Worm (Caenorhabditis elegans) whole organism, L1 larva: ENCODE data around the gene T19H12.12.

Experiments
- C16A3.4 ChIP-seq: fragments of 150-350 bp; optimal IDR thresholded peaks from 2 replicates; lab custom pipeline; 2014; ENCODE audit warnings: missing biosample characterization, missing genetic modification characterization
- C34B4.2 ChIP-seq: sonication (generic microtip); optimal IDR thresholded peaks from 2 replicates; lab custom pipeline; 2017; ENCODE audit warnings: mild to moderate bottlenecking, missing genetic modification characterization, missing compliant biosample characterization
- F16B12.6 ChIP-seq: fragments of 150-350 bp; optimal IDR thresholded peaks from 2 replicates; lab custom pipeline; 2014; ENCODE audit warnings: missing biosample characterization, missing genetic modification characterization
- Y116A8C.19 ChIP-seq: sonication (generic microtip); optimal IDR thresholded peaks from 2 replicates; lab custom pipeline; 2016; ENCODE audit warnings: missing compliant biosample characterization, missing genetic modification characterization, borderline replicate concordance
- aly-2 ChIP-seq: fragments of 150-350 bp; optimal IDR thresholded peaks from 2 replicates; lab custom pipeline; 2014; ENCODE audit warnings: missing biosample characterization, missing genetic modification characterization
- blmp-1 ChIP-seq: fragments of 150-350 bp; optimal IDR thresholded peaks from 2 replicates; lab custom pipeline; 2014; ENCODE audit warnings: missing biosample characterization, missing genetic modification characterization
- ceh-63 ChIP-seq: fragments of 200-800 bp; sonication (Bioruptor generic); optimal IDR thresholded peaks from 2 replicates; lab custom pipeline; 2018; ENCODE audit warnings: mild to moderate bottlenecking, missing genetic modification characterization, missing compliant biosample characterization
- ceh-8 ChIP-seq: fragments of 200-800 bp; sonication (Bioruptor generic); optimal IDR thresholded peaks from 2 replicates; lab custom pipeline; 2018; ENCODE audit warnings: mild to moderate bottlenecking, missing genetic modification characterization, moderate library complexity, missing compliant biosample characterization
- ceh-82 ChIP-seq, 3 experiments: fragments of 150-350 bp in 1 of 3; sonication (generic microtip) in 2 of 3; optimal IDR thresholded peaks; 2 replicates each; lab custom pipeline; 2014 to 2017; ENCODE audit warnings: missing biosample characterization in 3 of 3, missing genetic modification characterization in 3 of 3
- ceh-88 ChIP-seq: fragments of 200-800 bp; sonication (Bioruptor generic); IDR thresholded peaks from 2 replicates; pipeline ENCODE4 v1.3.6; 2022; ENCODE audit warnings: missing genetic modification characterization, missing compliant biosample characterization
- ces-1 ChIP-seq: fragments of 150-350 bp; optimal IDR thresholded peaks from 2 replicates; lab custom pipeline; 2014; ENCODE audit warnings: missing biosample characterization, missing genetic modification reagents, missing genetic modification characterization
- dpl-1 ChIP-seq, 3 experiments: fragments of 150-350 bp in 2 of 3; sonication (generic microtip) in 1 of 3; optimal IDR thresholded peaks; 2 replicates each; lab custom pipeline; 2014 to 2017; ENCODE audit warnings: missing biosample characterization in 3 of 3, missing genetic modification characterization in 3 of 3, missing genetic modification reagents in 3 of 3
- dsc-1 ChIP-seq: sonication (generic microtip); optimal IDR thresholded peaks from 2 replicates; lab custom pipeline; 2016; ENCODE audit warnings: mild to moderate bottlenecking, missing genetic modification characterization, missing compliant biosample characterization
- efl-1 ChIP-seq, 4 experiments: fragments of 150-350 bp; optimal IDR thresholded peaks in 3 of 4; peaks in 1 of 4; 1 replicate in 1 of 4; 2 replicates in 3 of 4; lab custom pipeline; 2014; ENCODE audit warnings: missing biosample characterization in 2 of 4, missing genetic modification characterization in 2 of 4, missing genetic modification reagents in 2 of 4
- egl-27 ChIP-seq, 2 experiments: fragments of 150-350 bp in 1 of 2; sonication (generic microtip); optimal IDR thresholded peaks; 3 replicates each; lab custom pipeline; 2017 to 2018; ENCODE audit warnings: missing biosample characterization in 2 of 2, missing genetic modification characterization in 2 of 2, missing genetic modification reagents in 2 of 2
- elt-3 ChIP-seq, 6 experiments: fragments of 150-350 bp in 1 of 6; sonication (generic microtip); optimal IDR thresholded peaks; 2 replicates each; lab custom pipeline; 2017 to 2018; ENCODE audit warnings: missing biosample characterization in 6 of 6, missing genetic modification characterization in 6 of 6, inconsistent platforms in 1 of 6
- fkh-10 ChIP-seq: sonication (generic microtip); optimal IDR thresholded peaks from 2 replicates; lab custom pipeline; 2017; ENCODE audit warnings: missing biosample characterization, missing genetic modification reagents, missing genetic modification characterization
- hlh-17 ChIP-seq: fragments of 200-800 bp; sonication (Bioruptor generic); optimal IDR thresholded peaks from 2 replicates; lab custom pipeline; 2018; ENCODE audit warnings: missing genetic modification characterization, mild to moderate bottlenecking, missing compliant biosample characterization, moderate library complexity, borderline replicate concordance
- hpl-2 ChIP-seq: fragments of 150-350 bp; optimal IDR thresholded peaks from 2 replicates; lab custom pipeline; 2014; ENCODE audit warnings: missing biosample characterization, missing genetic modification reagents, missing genetic modification characterization
- isw-1 ChIP-seq: fragments of 200-800 bp; sonication (Bioruptor generic); IDR thresholded peaks from 2 replicates; pipeline ENCODE4 v1.3.6; 2022; ENCODE audit warnings: missing genetic modification characterization, missing compliant biosample characterization
- jun-1 ChIP-seq: fragments of 150-350 bp; optimal IDR thresholded peaks from 2 replicates; lab custom pipeline; 2014; ENCODE audit warnings: missing biosample characterization, missing genetic modification reagents, missing genetic modification characterization
- lin-13 ChIP-seq: fragments of 150-350 bp; optimal IDR thresholded peaks from 2 replicates; lab custom pipeline; 2014; ENCODE audit warnings: missing biosample characterization, missing genetic modification reagents, missing genetic modification characterization
- lin-14 ChIP-seq: fragments of 200-800 bp; sonication (Bioruptor generic); optimal IDR thresholded peaks from 2 replicates; lab custom pipeline; 2018; ENCODE audit warnings: mild to moderate bottlenecking, missing genetic modification characterization, moderate library complexity, missing compliant biosample characterization
- lin-15B ChIP-seq: fragments of 150-350 bp; sonication (generic microtip); optimal IDR thresholded peaks from 3 replicates; lab custom pipeline; 2014; ENCODE audit warnings: missing biosample characterization, missing genetic modification characterization
- lin-35 ChIP-seq, 2 experiments: fragments of 150-350 bp; optimal IDR thresholded peaks; 2 replicates each; lab custom pipeline; 2014; ENCODE audit warnings: missing biosample characterization in 2 of 2, missing genetic modification characterization in 2 of 2, missing genetic modification reagents in 2 of 2
- lin-39 ChIP-seq: fragments of 150-350 bp; optimal IDR thresholded peaks from 2 replicates; lab custom pipeline; 2014; ENCODE audit warnings: missing biosample characterization, missing genetic modification reagents, missing genetic modification characterization
- mab-9 ChIP-seq: fragments of 200-800 bp; sonication (Bioruptor generic); IDR thresholded peaks from 2 replicates; pipeline ENCODE4 v1.3.6; 2022; ENCODE audit warnings: missing genetic modification reagents, missing genetic modification characterization, missing compliant biosample characterization
- nhr-11 ChIP-seq: fragments of 150-350 bp; optimal IDR thresholded peaks from 2 replicates; lab custom pipeline; 2014; ENCODE audit warnings: missing biosample characterization, missing genetic modification characterization
- nhr-12 ChIP-seq: sonication (generic microtip); optimal IDR thresholded peaks from 2 replicates; lab custom pipeline; 2017; ENCODE audit warnings: missing biosample characterization, missing genetic modification characterization
- nhr-28 ChIP-seq: fragments of 150-350 bp; optimal IDR thresholded peaks from 2 replicates; lab custom pipeline; 2014; ENCODE audit warnings: missing biosample characterization, missing genetic modification characterization
- nhr-47 ChIP-seq: sonication (generic microtip); optimal IDR thresholded peaks from 2 replicates; lab custom pipeline; 2016; ENCODE audit warnings: mild to moderate bottlenecking, missing genetic modification characterization, moderate library complexity, missing compliant biosample characterization
- nhr-71 ChIP-seq: sonication (generic microtip); optimal IDR thresholded peaks from 2 replicates; lab custom pipeline; 2016; ENCODE audit warnings: mild to moderate bottlenecking, missing genetic modification characterization, moderate library complexity, missing compliant biosample characterization
- nhr-77 ChIP-seq: fragments of 150-350 bp; optimal IDR thresholded peaks from 2 replicates; lab custom pipeline; 2014; ENCODE audit warnings: missing biosample characterization, missing genetic modification characterization
- nhr-84 ChIP-seq: sonication (generic microtip); optimal IDR thresholded peaks from 2 replicates; lab custom pipeline; 2017; ENCODE audit warnings: missing biosample characterization, missing genetic modification characterization
- nhr-90 ChIP-seq: sonication (generic microtip); optimal IDR thresholded peaks from 2 replicates; lab custom pipeline; 2016; ENCODE audit warnings: mild to moderate bottlenecking, missing genetic modification characterization, missing compliant biosample characterization; ENCODE audit not compliant: poor library complexity
- pax-3 ChIP-seq: fragments of 200-800 bp; sonication (Bioruptor generic); optimal IDR thresholded peaks from 2 replicates; lab custom pipeline; 2018; ENCODE audit warnings: mild to moderate bottlenecking, missing genetic modification characterization, moderate library complexity, missing compliant biosample characterization
- snpc-4 ChIP-seq: fragments of 150-350 bp; optimal IDR thresholded peaks from 2 replicates; lab custom pipeline; 2014; ENCODE audit warnings: missing biosample characterization, missing genetic modification characterization
- sox-4 ChIP-seq: sonication (generic microtip); optimal IDR thresholded peaks from 2 replicates; lab custom pipeline; 2016; ENCODE audit warnings: missing genetic modification characterization, missing compliant biosample characterization
- sptf-1 ChIP-seq: fragments of 150-350 bp; optimal IDR thresholded peaks from 2 replicates; lab custom pipeline; 2014; ENCODE audit warnings: missing biosample characterization, missing genetic modification characterization
- sup-37 ChIP-seq: fragments of 200-800 bp; sonication (Bioruptor generic); optimal IDR thresholded peaks from 2 replicates; lab custom pipeline; 2018; ENCODE audit warnings: mild to moderate bottlenecking, missing genetic modification characterization, missing compliant biosample characterization
- swsn-7 ChIP-seq: sonication (generic microtip); optimal IDR thresholded peaks from 2 replicates; lab custom pipeline; 2016; ENCODE audit warnings: missing genetic modification characterization, missing compliant biosample characterization
- tlp-1 ChIP-seq: fragments of 150-350 bp; optimal IDR thresholded peaks from 2 replicates; lab custom pipeline; 2014; ENCODE audit warnings: missing biosample characterization, missing genetic modification characterization
- unc-130 ChIP-seq: fragments of 150-350 bp; optimal IDR thresholded peaks from 2 replicates; lab custom pipeline; 2017; ENCODE audit warnings: missing biosample characterization, missing genetic modification characterization, inconsistent platforms
- unc-30 ChIP-seq: sonication (generic microtip); optimal IDR thresholded peaks from 2 replicates; lab custom pipeline; 2017; ENCODE audit warnings: missing biosample characterization, missing genetic modification characterization
- unc-62 ChIP-seq: fragments of 150-350 bp; optimal IDR thresholded peaks from 2 replicates; lab custom pipeline; 2014; ENCODE audit warnings: missing biosample characterization, missing genetic modification reagents, missing genetic modification characterization
- unc-86 ChIP-seq: sonication (generic microtip); optimal IDR thresholded peaks from 2 replicates; lab custom pipeline; 2016; ENCODE audit warnings: missing genetic modification characterization, missing compliant biosample characterization
- unc-98 ChIP-seq: fragments of 200-800 bp; sonication (Bioruptor generic); IDR thresholded peaks from 2 replicates; pipeline ENCODE4 v1.3.6; 2022; ENCODE audit warnings: missing genetic modification characterization, missing compliant biosample characterization
- vab-15 ChIP-seq: sonication (generic microtip); optimal IDR thresholded peaks from 2 replicates; lab custom pipeline; 2017; ENCODE audit warnings: missing genotype, mild to moderate bottlenecking, missing genetic modification characterization, missing compliant biosample characterization
- zag-1 ChIP-seq: fragments of 150-350 bp; optimal IDR thresholded peaks from 2 replicates; lab custom pipeline; 2014; ENCODE audit warnings: missing biosample characterization, missing genetic modification characterization
- zip-4 ChIP-seq: fragments of 200-800 bp; sonication (Bioruptor generic); optimal IDR thresholded peaks from 2 replicates; lab custom pipeline; 2018; ENCODE audit warnings: mild to moderate bottlenecking, missing genetic modification characterization, moderate library complexity, missing compliant biosample characterization
- ztf-11 ChIP-seq, 2 experiments: sonication (generic microtip); optimal IDR thresholded peaks; 2 replicates each; lab custom pipeline; 2016 to 2017; ENCODE audit warnings: missing genetic modification characterization in 2 of 2, missing biosample characterization in 1 of 2, missing compliant biosample characterization in 1 of 2
- ztf-4 ChIP-seq: fragments of 150-350 bp; optimal IDR thresholded peaks from 2 replicates; lab custom pipeline; 2014; ENCODE audit warnings: missing biosample characterization, missing genetic modification characterization

T19H12.12 gene

DNA sequence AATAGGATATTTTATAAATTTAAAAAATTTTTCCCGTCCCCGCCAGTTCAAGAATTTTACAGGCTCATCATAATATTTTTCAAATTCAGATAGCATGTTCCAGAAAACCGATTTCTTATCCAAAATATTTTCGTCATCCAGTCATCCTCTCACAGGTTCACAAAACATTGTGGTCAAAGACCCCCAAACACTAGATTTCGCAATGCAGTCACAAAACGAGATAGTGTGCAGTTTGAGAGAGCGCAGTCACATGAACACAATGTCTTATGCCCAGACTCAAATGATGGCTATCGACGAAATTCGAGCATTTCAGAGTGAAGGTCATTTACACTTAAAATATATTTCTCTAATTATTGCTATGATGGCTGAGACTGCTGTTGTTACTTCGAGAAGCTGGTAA, 40.0 kb upstream of the T19H12.12 start, which contains the start of gene abhd-5.2:
abhd-5.2 (plus strand) TSS at position 95 of the 400 bp plus-strand sequence.
- TF ChIP-seq jun-1 (tag; lab: Kevin White, UChicago), result peak; percentile 32
- no peak for TF ChIP-seq zag-1 (tag; lab: Kevin White, UChicago)
- TF ChIP-seq isw-1 (GFP tag; lab: Robert Waterston, UW), result peak; percentile 39
- no peak for TF ChIP-seq sup-37
- TF ChIP-seq ceh-8, result no peak
- TF ChIP-seq lin-35 (GFP tag; optimal IDR thresholded peaks at IDR 0.05; lab: Kevin White, UChicago), result peak; percentile 46 to 76
- TF ChIP-seq Y116A8C.19 (tag; lab: Kevin White, UChicago), result no peak
- peak; percentile 14 for TF ChIP-seq unc-130 (tag; lab: Kevin White, UChicago)
- TF ChIP-seq C16A3.4 (tag; lab: Kevin White, UChicago), result peak; percentile 9
- peak; percentile 35 to 52 (median 38) for TF ChIP-seq dpl-1 (GFP tag; optimal IDR thresholded peaks at IDR 0.05; lab: Kevin White, UChicago)
- no peak for TF ChIP-seq blmp-1 (tag; lab: Kevin White, UChicago)
- TF ChIP-seq lin-15B (tag; lab: Kevin White, UChicago), result no peak
- no peak for TF ChIP-seq hpl-2
- TF ChIP-seq ceh-88 (GFP tag; lab: Robert Waterston, UW), result no peak
- TF ChIP-seq lin-14, result peak; percentile 89
- no peak for TF ChIP-seq egl-27 (tag; optimal IDR thresholded peaks at IDR 0.05; lab: Kevin White, UChicago)
- TF ChIP-seq nhr-71 (tag; lab: Kevin White, UChicago), result peak; percentile 79
- no peak for TF ChIP-seq mab-9 (GFP tag; lab: Robert Waterston, UW)
- no peak for TF ChIP-seq sox-4 (tag; lab: Kevin White, UChicago)
- TF ChIP-seq efl-1 (optimal IDR thresholded peaks at IDR 0.05; lab: Kevin White, UChicago), result peak; percentile 55 to 60
- peak in 1 of 2 experiments; percentile 50 for TF ChIP-seq efl-1 (GFP tag; optimal IDR thresholded peaks at IDR 0.05 in 1 of 2; lab: Kevin White, UChicago)
- TF ChIP-seq aly-2 (tag; lab: Kevin White, UChicago), result no peak
- no peak for TF ChIP-seq ces-1 (GFP tag; lab: Kevin White, UChicago)
- TF ChIP-seq sptf-1, result no peak
- no peak for TF ChIP-seq pax-3 (tag; lab: Kevin White, UChicago)
- TF ChIP-seq unc-86 (tag; lab: Kevin White, UChicago), result peak; percentile 15
- peak; percentile 20 for TF ChIP-seq snpc-4 (tag; lab: Kevin White, UChicago)
- peak; percentile 48 to 78 (median 65) for TF ChIP-seq ceh-82 (tag; optimal IDR thresholded peaks at IDR 0.05; lab: Kevin White, UChicago)
- TF ChIP-seq nhr-28 (tag; lab: Kevin White, UChicago), result peak; percentile 53
- peak; percentile 43 for TF ChIP-seq nhr-11 (tag; lab: Kevin White, UChicago)
- TF ChIP-seq nhr-90, result peak; percentile 21
- TF ChIP-seq elt-3 (tag; optimal IDR thresholded peaks at IDR 0.05; lab: Kevin White, UChicago), result peak in 1 of 6 experiments; percentile 27
- no peak for TF ChIP-seq vab-15 (tag; lab: Kevin White, UChicago)
- TF ChIP-seq C34B4.2 (tag; lab: Kevin White, UChicago), result no peak
- TF ChIP-seq ceh-63 (GFP tag; lab: Kevin White, UChicago), result no peak
- TF ChIP-seq F16B12.6 (tag; lab: Kevin White, UChicago), result peak; percentile 12
- peak; percentile 7 for TF ChIP-seq dsc-1 (tag; lab: Kevin White, UChicago)
- no peak for TF ChIP-seq unc-30
- TF ChIP-seq unc-98, result no peak
- no peak for TF ChIP-seq ztf-11 (tag; optimal IDR thresholded peaks at IDR 0.05; lab: Kevin White, UChicago)
- no peak for TF ChIP-seq ztf-4 (tag; lab: Kevin White, UChicago)
- TF ChIP-seq fkh-10, result no peak
- no peak for TF ChIP-seq unc-62
- no peak for TF ChIP-seq lin-13
- TF ChIP-seq nhr-47 (tag; lab: Kevin White, UChicago), result peak; percentile 50
- no peak for TF ChIP-seq nhr-77
- no peak for TF ChIP-seq tlp-1 (tag; lab: Kevin White, UChicago)
- TF ChIP-seq swsn-7 (tag; lab: Kevin White, UChicago), result peak; percentile 32
- no peak for TF ChIP-seq nhr-12 (tag; lab: Kevin White, UChicago)
- TF ChIP-seq lin-39 (tag; lab: Kevin White, UChicago), result no peak
- TF ChIP-seq nhr-84 (tag; lab: Kevin White, UChicago), result peak; percentile 93
- no peak for TF ChIP-seq hlh-17 (GFP tag; lab: Kevin White, UChicago)
- peak; percentile 97 for TF ChIP-seq zip-4 (GFP tag; lab: Kevin White, UChicago)
